Fruit fly (Drosophila melanogaster) whole organism, embryonic: Measurements from ENCODE around the gene Tsp68C.
A peak's percentile ranks its signal among the peaks of the same experiment; 100 is the strongest.

Source experiments
- Atf6 ChIP-seq: fragments of 200-800 bp; sonication (Bioruptor generic); IDR thresholded peaks from 2 replicates; pipeline ENCODE4 v1.3.6; 2022; ENCODE audit warnings: missing biosample characterization, missing genetic modification characterization
- BtbVII ChIP-seq: fragments of 200-800 bp; sonication (Bioruptor generic); optimal IDR thresholded peaks from 3 replicates; lab custom pipeline; 2017; ENCODE audit warnings: missing biosample characterization, mild to moderate bottlenecking, missing genetic modification characterization
- Bteb2 ChIP-seq: fragments of 200-800 bp; sonication (Bioruptor generic); optimal IDR thresholded peaks from 2 replicates; lab custom pipeline; 2016; ENCODE audit warnings: missing biosample characterization, missing genetic modification characterization
- C15 ChIP-seq: fragments of 200-800 bp; sonication (Bioruptor generic); IDR thresholded peaks from 3 replicates; pipeline ENCODE4 v1.3.6; 2022; ENCODE audit warnings: missing biosample characterization, missing genetic modification characterization
- CG10565 ChIP-seq: fragments of 200-800 bp; sonication (Bioruptor generic); optimal IDR thresholded peaks from 3 replicates; lab custom pipeline; 2016; ENCODE audit warnings: missing biosample characterization, mild to moderate bottlenecking, missing genetic modification characterization
- CG10654 ChIP-seq: fragments of 200-800 bp; sonication (Bioruptor generic); optimal IDR thresholded peaks from 2 replicates; lab custom pipeline; 2016; ENCODE audit warnings: missing biosample characterization, missing genetic modification characterization
- CG12219 ChIP-seq: fragments of 200-800 bp; sonication (Bioruptor generic); optimal IDR thresholded peaks from 3 replicates; lab custom pipeline; 2018; ENCODE audit warnings: missing biosample characterization, mild to moderate bottlenecking, missing genetic modification characterization
- CG13775 ChIP-seq: fragments of 200-800 bp; sonication (Bioruptor generic); optimal IDR thresholded peaks from 3 replicates; lab custom pipeline; 2017; ENCODE audit warnings: missing biosample characterization, mild to moderate bottlenecking, missing genetic modification characterization
- CG15269 ChIP-seq: fragments of 200-800 bp; sonication (Bioruptor generic); optimal IDR thresholded peaks from 2 replicates; lab custom pipeline; 2018; ENCODE audit warnings: missing biosample characterization, mild to moderate bottlenecking, missing genetic modification characterization, moderate library complexity
- CG15479 ChIP-seq: fragments of 200-800 bp; sonication (Bioruptor generic); optimal IDR thresholded peaks from 3 replicates; lab custom pipeline; 2019; ENCODE audit warnings: missing biosample characterization, mild to moderate bottlenecking, missing genetic modification characterization, moderate library complexity
- CG16815 ChIP-seq: fragments of 200-800 bp; sonication (Bioruptor generic); optimal IDR thresholded peaks from 3 replicates; lab custom pipeline; 2017; ENCODE audit warnings: missing biosample characterization, mild to moderate bottlenecking, missing genetic modification characterization
- CG17359 ChIP-seq: fragments of 200-800 bp; sonication (Bioruptor generic); optimal IDR thresholded peaks from 3 replicates; lab custom pipeline; 2018; ENCODE audit warnings: missing biosample characterization, mild to moderate bottlenecking, missing genetic modification characterization, moderate library complexity
- CG17361 ChIP-seq: fragments of 200-800 bp; sonication (Bioruptor generic); IDR thresholded peaks from 3 replicates; pipeline ENCODE4 v1.3.6; 2022; ENCODE audit warnings: missing biosample characterization, missing genetic modification characterization
- CG17568 ChIP-seq: fragments of 200-800 bp; sonication (Bioruptor generic); optimal IDR thresholded peaks from 2 replicates; lab custom pipeline; 2018; ENCODE audit warnings: missing biosample characterization, mild to moderate bottlenecking, missing genetic modification characterization, moderate library complexity
- CG2129 ChIP-seq: fragments of 200-800 bp; sonication (Bioruptor generic); IDR thresholded peaks from 2 replicates; pipeline ENCODE4 v1.3.6; 2022; ENCODE audit warnings: missing biosample characterization, missing genetic modification characterization; ENCODE audit not compliant: partially characterized antibody
- CG30431 ChIP-seq: fragments of 200-800 bp; sonication (Bioruptor generic); optimal IDR thresholded peaks from 2 replicates; lab custom pipeline; 2017; ENCODE audit warnings: missing biosample characterization, missing genetic modification characterization
- CG3281 ChIP-seq: fragments of 200-800 bp; sonication (Bioruptor generic); optimal IDR thresholded peaks from 3 replicates; lab custom pipeline; 2017; ENCODE audit warnings: missing biosample characterization, mild to moderate bottlenecking, missing genetic modification characterization
- CG3726 ChIP-seq: fragments of 200-800 bp; sonication (Bioruptor generic); IDR thresholded peaks from 3 replicates; pipeline ENCODE4, ENCODE4 v1.3.6; 2022; ENCODE audit warnings: missing biosample characterization, missing genetic modification characterization
- CG42726 ChIP-seq: fragments of 200-800 bp; sonication (Bioruptor generic); IDR thresholded peaks from 2 replicates; pipeline ENCODE4 v1.3.6; 2022; ENCODE audit warnings: missing biosample characterization, missing genetic modification characterization; ENCODE audit not compliant: partially characterized antibody
- CG4617 ChIP-seq: fragments of 200-800 bp; sonication (Bioruptor generic); optimal IDR thresholded peaks from 3 replicates; lab custom pipeline; 2016; ENCODE audit warnings: missing biosample characterization, missing genetic modification characterization, borderline replicate concordance
- CG8089 ChIP-seq: fragments of 200-800 bp; sonication (Bioruptor generic); optimal IDR thresholded peaks from 3 replicates; lab custom pipeline; 2016; ENCODE audit warnings: missing biosample characterization, missing genetic modification characterization
- Elba2 ChIP-seq: fragments of 200-800 bp; sonication (Bioruptor generic); optimal IDR thresholded peaks from 3 replicates; lab custom pipeline; 2016; ENCODE audit warnings: missing biosample characterization, missing genetic modification characterization
- Fer1 ChIP-seq: fragments of 200-800 bp; sonication (Bioruptor generic); optimal IDR thresholded peaks from 2 replicates; lab custom pipeline; 2017; ENCODE audit warnings: missing biosample characterization, mild to moderate bottlenecking, missing genetic modification characterization
- Fer3 ChIP-seq: fragments of 200-800 bp; sonication (Bioruptor generic); optimal IDR thresholded peaks from 2 replicates; lab custom pipeline; 2018; ENCODE audit warnings: missing biosample characterization, mild to moderate bottlenecking, missing genetic modification characterization, moderate library complexity
- HHEX ChIP-seq: fragments of 200-800 bp; sonication (Bioruptor generic); optimal IDR thresholded peaks from 3 replicates; lab custom pipeline; 2017; ENCODE audit warnings: missing biosample characterization, mild to moderate bottlenecking, missing genetic modification characterization, missing genetic modification reagents
- NFAT ChIP-seq: fragments of 200-800 bp; sonication (Bioruptor generic); IDR thresholded peaks from 2 replicates; pipeline ENCODE4 v1.3.6; 2022; ENCODE audit warnings: missing biosample characterization, missing genetic modification characterization
- Sry-β ChIP-seq: fragments of 200-800 bp; sonication (Bioruptor generic); optimal IDR thresholded peaks from 2 replicates; lab custom pipeline; 2018; ENCODE audit warnings: missing biosample characterization, mild to moderate bottlenecking, missing genetic modification characterization, moderate library complexity
- Xbp1 ChIP-seq: fragments of 200-800 bp; sonication (Bioruptor generic); optimal IDR thresholded peaks from 3 replicates; lab custom pipeline; 2016; ENCODE audit warnings: missing biosample characterization, mild to moderate bottlenecking, missing genetic modification characterization
- ara ChIP-seq: fragments of 200-800 bp; sonication (Bioruptor generic); IDR thresholded peaks from 2 replicates; pipeline ENCODE4 v1.3.6; 2022; ENCODE audit warnings: missing biosample characterization, missing genetic modification characterization
- da ChIP-seq: fragments of 200-800 bp; sonication (Bioruptor generic); optimal IDR thresholded peaks from 2 replicates; lab custom pipeline; 2016; ENCODE audit warnings: missing biosample characterization, missing genetic modification characterization
- exex ChIP-seq: fragments of 200-800 bp; sonication (Bioruptor generic); optimal IDR thresholded peaks from 4 replicates; lab custom pipeline; 2018; ENCODE audit warnings: missing biosample characterization, mild to moderate bottlenecking, missing genetic modification characterization, moderate library complexity
- fd64A ChIP-seq: fragments of 200-800 bp; sonication (Bioruptor generic); optimal IDR thresholded peaks from 3 replicates; lab custom pipeline; 2018; ENCODE audit warnings: missing biosample characterization, mild to moderate bottlenecking, missing genetic modification characterization
- ftz-f1 ChIP-seq: fragments of 200-800 bp; sonication (Bioruptor generic); optimal IDR thresholded peaks from 2 replicates; lab custom pipeline; 2016; ENCODE audit warnings: missing biosample characterization, missing genetic modification characterization
- gsb ChIP-seq: fragments of 200-800 bp; sonication (Bioruptor generic); IDR thresholded peaks from 2 replicates; pipeline ENCODE4 v1.3.6; 2022; ENCODE audit warnings: missing biosample characterization, missing genetic modification characterization
- hb ChIP-seq: fragments of 200-800 bp; sonication (Bioruptor generic); IDR thresholded peaks from 3 replicates; pipeline ENCODE4 v1.3.6; 2022; ENCODE audit warnings: missing biosample characterization, missing genetic modification characterization; ENCODE audit not compliant: partially characterized antibody
- hkb ChIP-seq, 2 experiments: fragments of 200-800 bp in 1 of 2; fragments of >200 bp in 1 of 2; sonication (Bioruptor generic) in 1 of 2; IDR thresholded peaks in 1 of 2; optimal IDR thresholded peaks in 1 of 2; 2 replicates each; pipeline versions ENCODE4 v1.3.6 to Lab custom; 2017 to 2022; ENCODE audit warnings: missing biosample characterization in 1 of 2, missing genetic modification characterization in 1 of 2
- ind ChIP-seq: fragments of 200-800 bp; sonication (Bioruptor generic); optimal IDR thresholded peaks from 3 replicates; lab custom pipeline; 2016; ENCODE audit warnings: missing biosample characterization, missing genetic modification characterization
- jigr1 ChIP-seq: fragments of 200-800 bp; sonication (Bioruptor generic); IDR thresholded peaks from 3 replicates; pipeline ENCODE4 v1.3.6; 2022; ENCODE audit warnings: missing biosample characterization, missing genetic modification characterization
- jing ChIP-seq: fragments of 200-800 bp; sonication (Bioruptor generic); optimal IDR thresholded peaks from 2 replicates; lab custom pipeline; 2018; ENCODE audit warnings: missing biosample characterization, mild to moderate bottlenecking, missing genetic modification characterization
- nmo ChIP-seq: fragments of 200-800 bp; sonication (Bioruptor generic); optimal IDR thresholded peaks from 2 replicates; lab custom pipeline; 2018; ENCODE audit warnings: missing biosample characterization, mild to moderate bottlenecking, missing genetic modification characterization, moderate library complexity
- nom ChIP-seq: fragments of 200-800 bp; sonication (Bioruptor generic); optimal IDR thresholded peaks from 2 replicates; lab custom pipeline; 2017; ENCODE audit warnings: missing biosample characterization, missing genetic modification characterization, mild to moderate bottlenecking, moderate library complexity, missing genetic modification reagents
- pzg ChIP-seq: fragments of 200-800 bp; sonication (Bioruptor generic); optimal IDR thresholded peaks from 3 replicates; lab custom pipeline; 2018; ENCODE audit warnings: missing biosample characterization, mild to moderate bottlenecking, missing genetic modification characterization, moderate library complexity
- repo ChIP-seq: fragments of 200-800 bp; sonication (Bioruptor generic); optimal IDR thresholded peaks from 2 replicates; lab custom pipeline; 2016; ENCODE audit warnings: missing biosample characterization, missing genetic modification characterization
- scrt ChIP-seq: fragments of 200-800 bp; sonication (Bioruptor generic); optimal IDR thresholded peaks from 2 replicates; lab custom pipeline; 2018; ENCODE audit warnings: missing biosample characterization, mild to moderate bottlenecking, missing genetic modification characterization, moderate library complexity
- ssp ChIP-seq: fragments of 200-800 bp; sonication (Bioruptor generic); IDR thresholded peaks from 2 replicates; pipeline ENCODE4 v1.3.6; 2022; ENCODE audit warnings: missing biosample characterization, missing genetic modification characterization
- wdn ChIP-seq: fragments of 200-800 bp; sonication (Bioruptor generic); IDR thresholded peaks from 2 replicates; pipeline ENCODE4 v1.3.6; 2022; ENCODE audit warnings: missing biosample characterization, missing genetic modification characterization
- wek ChIP-seq: fragments of 200-800 bp; sonication (Bioruptor generic); optimal IDR thresholded peaks from 3 replicates; lab custom pipeline; 2018; ENCODE audit warnings: missing biosample characterization, mild to moderate bottlenecking, missing genetic modification characterization, moderate library complexity
- yki ChIP-seq: fragments of >200 bp; optimal IDR thresholded peaks from 3 replicates; lab custom pipeline; 2018
- zen ChIP-seq: fragments of 200-800 bp; sonication (Bioruptor generic); optimal IDR thresholded peaks from 3 replicates; lab custom pipeline; 2018; ENCODE audit warnings: missing biosample characterization, mild to moderate bottlenecking, missing genetic modification characterization, moderate library complexity
- zf30C ChIP-seq: fragments of 200-800 bp; sonication (Bioruptor generic); optimal IDR thresholded peaks from 3 replicates; lab custom pipeline; 2018; ENCODE audit warnings: missing biosample characterization, mild to moderate bottlenecking, missing genetic modification characterization
- zfh2 ChIP-seq: fragments of 200-800 bp; sonication (Bioruptor generic); optimal IDR thresholded peaks from 2 replicates; lab custom pipeline; 2016; ENCODE audit warnings: missing biosample characterization, missing genetic modification characterization

Tsp68C gene

DNA sequence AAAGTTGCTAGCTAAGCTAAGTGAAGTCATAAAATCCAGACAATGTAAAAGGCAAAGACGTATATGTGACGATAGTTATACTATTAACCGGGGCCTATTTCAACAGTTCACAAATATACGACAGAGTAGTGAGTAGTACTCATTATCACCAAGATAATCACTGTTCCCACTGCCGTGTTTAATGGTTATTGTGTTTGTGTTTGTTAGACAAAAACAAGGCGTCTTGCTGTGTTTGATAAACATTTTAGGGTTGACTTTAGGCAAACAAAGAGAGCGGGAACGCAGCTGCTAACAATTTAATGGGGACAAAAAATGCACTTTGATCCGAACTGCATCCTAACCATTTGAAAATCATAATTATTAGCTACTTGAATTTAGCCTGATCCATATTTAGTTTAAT lies 22.0 kb downstream of the Tsp68C start (continued):
- TF ChIP-seq hb (GFP tag; lab: Robert Waterston, UW): no peak
- TF ChIP-seq ftz-f1 (GFP tag; lab: Kevin White, UChicago): no peak
- TF ChIP-seq Atf6 (GFP tag; lab: Robert Waterston, UW): no peak
- TF ChIP-seq jigr1: no peak
- TF ChIP-seq CG30431 (GFP tag; lab: Kevin White, UChicago): peak; percentile 62
- peak; percentile 92 for TF ChIP-seq wek (GFP tag; lab: Kevin White, UChicago)
- no peak for TF ChIP-seq CG42726 (GFP tag; lab: Robert Waterston, UW)
- peak; percentile 66 for TF ChIP-seq CG17361 (GFP tag; lab: Robert Waterston, UW)
- TF ChIP-seq CG10565 (GFP tag; lab: Kevin White, UChicago): no peak
- no peak for TF ChIP-seq CG3726 (GFP tag; lab: Robert Waterston, UW)
- TF ChIP-seq Bteb2: peak; percentile 24
- TF ChIP-seq gsb: no peak
- no peak for TF ChIP-seq nom (GFP tag; lab: Kevin White, UChicago)
- peak; percentile 88 for TF ChIP-seq CG17359
- peak; percentile 53 for TF ChIP-seq ara (GFP tag; lab: Robert Waterston, UW)
- no peak for TF ChIP-seq CG2129 (GFP tag; lab: Robert Waterston, UW)
- peak; percentile 1 for TF ChIP-seq da (GFP tag; lab: Kevin White, UChicago)
- TF ChIP-seq CG12219 (GFP tag; lab: Kevin White, UChicago): peak; percentile 80
- peak; percentile 42 for TF ChIP-seq jing
- TF ChIP-seq scrt (GFP tag; lab: Kevin White, UChicago): peak; percentile 6
- peak; percentile 33 for TF ChIP-seq Fer1 (GFP tag; lab: Kevin White, UChicago)
- no peak for TF ChIP-seq pzg (GFP tag; lab: Kevin White, UChicago)
- TF ChIP-seq CG15269 (tag; lab: Kevin White, UChicago): peak; percentile 63
- TF ChIP-seq CG13775 (GFP tag; lab: Kevin White, UChicago): no peak
- TF ChIP-seq CG4617 (GFP tag; lab: Kevin White, UChicago): no peak
- TF ChIP-seq wdn (GFP tag; lab: Robert Waterston, UW): no peak
- no peak for TF ChIP-seq Xbp1 (GFP tag; lab: Kevin White, UChicago)
- no peak for TF ChIP-seq C15 (GFP tag; lab: Robert Waterston, UW)
- TF ChIP-seq CG15479: peak; percentile 54
- TF ChIP-seq HHEX (GFP tag; lab: Kevin White, UChicago): peak; percentile 77
- TF ChIP-seq ind: no peak
- peak; percentile 50 for TF ChIP-seq exex (tag; lab: Kevin White, UChicago)
- TF ChIP-seq NFAT (GFP tag; lab: Robert Waterston, UW): no peak
- no peak for TF ChIP-seq hkb (optimal IDR thresholded peaks at IDR 0.05; lab: Kevin White, UChicago)
- TF ChIP-seq hkb (GFP tag; IDR thresholded peaks at IDR 0.05; lab: Robert Waterston, UW): peak; percentile 36; the same call in 1 of the 2 replicates
- TF ChIP-seq zfh2 (GFP tag; lab: Kevin White, UChicago): no peak
- peak; percentile 66 for TF ChIP-seq CG10654 (GFP tag; lab: Kevin White, UChicago)
- TF ChIP-seq zen (tag; lab: Kevin White, UChicago): peak; percentile 66
- TF ChIP-seq CG16815 (GFP tag; lab: Kevin White, UChicago): no peak
- peak; percentile 92 for TF ChIP-seq fd64A (GFP tag; lab: Kevin White, UChicago)
- peak; percentile 75 for TF ChIP-seq CG17568 (GFP tag; lab: Kevin White, UChicago)
- no peak for TF ChIP-seq zf30C (GFP tag; lab: Kevin White, UChicago)
- TF ChIP-seq Sry-β (GFP tag; lab: Kevin White, UChicago): peak; percentile 70
- TF ChIP-seq repo (GFP tag; lab: Kevin White, UChicago): peak; percentile 8
- no peak for TF ChIP-seq CG3281
- TF ChIP-seq CG8089 (GFP tag; lab: Kevin White, UChicago): peak; percentile 76
- peak; percentile 46 for TF ChIP-seq BtbVII (GFP tag; lab: Kevin White, UChicago)
- no peak for TF ChIP-seq Elba2 (GFP tag; lab: Kevin White, UChicago)
- TF ChIP-seq ssp: no peak
- no peak for TF ChIP-seq yki (lab: Kevin White, UChicago)
- peak; percentile 69 for TF ChIP-seq Fer3 (tag; lab: Kevin White, UChicago)
- no peak for TF ChIP-seq nmo
